Fruit fly (Drosophila melanogaster): ENCODE measurements around the gene CG11964.
A peak's percentile ranks its signal among the peaks of the same experiment; 100 is the strongest.

Gene CG11964

dm6 chr3R:8984602-8985074 lies 39.8 kb upstream of the CG11964 start, which contains the start of gene CG11970:
Gene CG11970 (plus strand): TSS chr3R:8984718.
- TF ChIP-seq woc (GFP tag; optimal IDR thresholded peaks at IDR 0.05) (peak; percentile 51), fru (GFP tag; optimal IDR thresholded peaks at IDR 0.05) (peak; percentile 44), Dfd (GFP tag; optimal IDR thresholded peaks at IDR 0.05) (no peak), Vsx2 (GFP tag; optimal IDR thresholded peaks at IDR 0.05; ENCODE audit: partially characterized antibody) (no peak), Sp1 (GFP tag; optimal IDR thresholded peaks at IDR 0.05) (peak; percentile 42), HLH106 (tag; optimal IDR thresholded peaks at IDR 0.05) (peak; percentile 71), Myc (optimal IDR thresholded peaks at IDR 0.05) (peak; percentile 23), rgr (GFP tag; optimal IDR thresholded peaks at IDR 0.05) (peak; percentile 42), psq (GFP tag; optimal IDR thresholded peaks at IDR 0.05) (peak; percentile 26), ey (GFP tag; optimal IDR thresholded peaks at IDR 0.05) (peak; percentile 37), sage (GFP tag; optimal IDR thresholded peaks at IDR 0.05) (no peak), CrebA (GFP tag; optimal IDR thresholded peaks at IDR 0.05; ENCODE audit: borderline replicate concordance) (no peak), tai (GFP tag; optimal IDR thresholded peaks at IDR 0.05) (no peak), OdsH (GFP tag; optimal IDR thresholded peaks at IDR 0.05) (peak; percentile 24), usp (GFP tag; optimal IDR thresholded peaks at IDR 0.05) (no peak), dl (GFP tag; optimal IDR thresholded peaks at IDR 0.05; ENCODE audit: insufficient read depth in 1 of 2, partially characterized antibody in 2 of 2) (no peak), CG9705 (GFP tag; optimal IDR thresholded peaks at IDR 0.05) (peak; percentile 62), foxo (GFP tag; optimal IDR thresholded peaks at IDR 0.05) (peak in 1 of 2 experiments; percentile 48), Jra (GFP tag; optimal IDR thresholded peaks at IDR 0.05) (peak; percentile 31), Rel (GFP tag; optimal IDR thresholded peaks at IDR 0.05) (no peak), Rel (tag; optimal IDR thresholded peaks at IDR 0.05) (peak; percentile 15), Hr83 (GFP tag; optimal IDR thresholded peaks at IDR 0.05; ENCODE audit: poor library complexity, severe bottlenecking) (peak; percentile 25), N (GFP tag; optimal IDR thresholded peaks at IDR 0.05) (no peak), sv (GFP tag; optimal IDR thresholded peaks at IDR 0.05) (no peak)

DNA sequence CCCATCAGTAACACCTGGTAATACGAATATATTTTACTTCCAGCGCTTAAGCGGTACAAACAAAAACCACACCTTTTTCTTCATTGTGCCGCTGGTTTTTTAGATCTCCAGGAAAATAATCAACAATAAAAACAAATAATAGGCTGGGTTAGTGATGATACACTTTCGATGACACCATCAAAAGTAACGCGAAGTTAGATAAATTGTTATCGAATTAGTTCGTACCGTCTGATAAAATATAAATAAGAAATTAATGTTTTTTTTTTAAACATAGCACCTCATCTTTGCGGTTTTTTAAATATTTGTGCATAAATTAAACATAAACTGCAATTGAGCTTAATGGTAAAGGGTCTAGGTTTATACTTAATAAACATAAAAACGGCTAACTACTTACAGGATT lies 39.3 kb upstream of the CG11964 start, which contains the start of gene RagA-B:
RagA-B (minus strand) TSS at position 175 of the 400 bp plus-strand sequence.
- no peak for TF ChIP-seq Hr83 (GFP tag; optimal IDR thresholded peaks at IDR 0.05; ENCODE audit: poor library complexity, severe bottlenecking)
- TF ChIP-seq usp (GFP tag; optimal IDR thresholded peaks at IDR 0.05), result no peak
- no peak for TF ChIP-seq GATAd (GFP tag; optimal IDR thresholded peaks at IDR 0.05)
- no peak for TF ChIP-seq lola (GFP tag; optimal IDR thresholded peaks at IDR 0.05)
- TF ChIP-seq Vsx2 (GFP tag; optimal IDR thresholded peaks at IDR 0.05; ENCODE audit: partially characterized antibody), result no peak
- TF ChIP-seq woc (GFP tag; optimal IDR thresholded peaks at IDR 0.05), result no peak
- no peak for TF ChIP-seq OdsH (GFP tag; optimal IDR thresholded peaks at IDR 0.05)

- TF ChIP-seq CrebA (GFP tag; optimal IDR thresholded peaks at IDR 0.05; ENCODE audit: borderline replicate concordance) (no peak), rgr (GFP tag; optimal IDR thresholded peaks at IDR 0.05) (no peak), Dif (GFP tag; optimal IDR thresholded peaks at IDR 0.05; ENCODE audit: partially characterized antibody) (peak; percentile 30), Hr78 (GFP tag; optimal IDR thresholded peaks at IDR 0.05) (no peak)
These were observed 36.6 kb upstream of the CG11964 start for dm6 chr3R:8981209-8981996.

DNA sequence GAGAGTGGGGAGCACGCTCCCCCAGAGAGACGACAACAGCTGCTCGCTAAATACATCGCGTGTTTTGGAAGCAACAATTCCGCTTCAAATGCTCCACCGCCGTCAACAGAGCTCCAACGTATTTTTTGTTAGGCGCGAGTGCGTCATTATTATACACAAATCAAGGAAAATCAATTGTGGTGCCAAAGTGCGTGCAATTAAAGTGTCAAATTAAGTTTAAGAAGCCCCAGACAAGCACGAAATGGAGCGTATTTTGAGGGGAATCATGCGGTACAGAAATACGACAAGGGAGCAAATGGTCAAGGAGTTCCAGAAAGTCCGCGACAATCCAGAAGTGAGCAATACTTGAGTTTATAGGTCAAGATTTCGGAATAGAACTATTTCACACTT lies 36.0 kb upstream of the CG11964 start, which contains the start of gene CAHbeta:
CAHbeta (plus strand) TSS at position 85 of the 390 bp plus-strand sequence.
- TF ChIP-seq dl (GFP tag; optimal IDR thresholded peaks at IDR 0.05; ENCODE audit: insufficient read depth in 1 of 2, partially characterized antibody in 2 of 2), result peak; percentile 59 to 60
- TF ChIP-seq Dif (GFP tag; optimal IDR thresholded peaks at IDR 0.05; ENCODE audit: partially characterized antibody), result peak; percentile 67
- no peak for TF ChIP-seq lola (GFP tag; optimal IDR thresholded peaks at IDR 0.05)
